Worm (Caenorhabditis elegans): Measurements from ENCODE around the gene M01H9.3.

M01H9.3 gene

ce11 chrIV:4446884-4447283 is 30.0 kb downstream of the M01H9.3 start (continued):
- TF ChIP-seq jun-1 (tag; optimal IDR thresholded peaks at IDR 0.05) (peak; percentile 47), ceh-82 (tag; optimal IDR thresholded peaks at IDR 0.05) (peak in 2 of 3 experiments; percentile 16), vab-15 (tag; optimal IDR thresholded peaks at IDR 0.05) (no peak), nhr-71 (tag; optimal IDR thresholded peaks at IDR 0.05) (peak; percentile 63), lin-35 (GFP tag; optimal IDR thresholded peaks at IDR 0.05) (peak; percentile 46 to 59), ztf-11 (tag; optimal IDR thresholded peaks at IDR 0.05) (peak in 1 of 2 experiments; percentile 23), efl-1 (optimal IDR thresholded peaks at IDR 0.05) (peak; percentile 55 to 60), efl-1 (GFP tag; optimal IDR thresholded peaks at IDR 0.05 in 1 of 2) (peak; percentile 37 to 48), aly-2 (tag; optimal IDR thresholded peaks at IDR 0.05) (peak; percentile 16)

ce11 chrIV:4445711-4446290 is 31.1 kb downstream of the M01H9.3 start, which contains the start of the genes wapl-1 and htz-1:
Gene wapl-1, minus strand, starts transcription at chrIV:4445740.
Gene htz-1, plus strand, starts transcription at chrIV:4446216.
- no peak for TF ChIP-seq nhr-76 (tag; optimal IDR thresholded peaks at IDR 0.05)
- TF ChIP-seq ztf-11 (tag; optimal IDR thresholded peaks at IDR 0.05) = peak in 1 of 2 experiments; percentile 93
- peak; percentile 97 for TF ChIP-seq tbx-2 (tag; optimal IDR thresholded peaks at IDR 0.05)
- TF ChIP-seq hlh-4 (tag; optimal IDR thresholded peaks at IDR 0.05) = no peak
- TF ChIP-seq mep-1 (tag; optimal IDR thresholded peaks at IDR 0.05) = peak; percentile 97
- peak; percentile 97 for TF ChIP-seq nhr-19 (GFP tag; conservative IDR thresholded peaks at IDR 0.05)
- no peak for TF ChIP-seq Y116A8C.19 (tag; optimal IDR thresholded peaks at IDR 0.05; ENCODE audit: borderline replicate concordance)
- TF ChIP-seq aly-2 (tag; optimal IDR thresholded peaks at IDR 0.05) = peak; percentile 34
- peak; percentile 88 for TF ChIP-seq vab-15 (tag; optimal IDR thresholded peaks at IDR 0.05)
- TF ChIP-seq elt-2 (tag; optimal IDR thresholded peaks at IDR 0.05) = peak; percentile 73
- TF ChIP-seq sup-37 (GFP tag; optimal IDR thresholded peaks at IDR 0.05) = peak; percentile 81
- peak; percentile 97 for TF ChIP-seq lin-14 (GFP tag; optimal IDR thresholded peaks at IDR 0.05)
- peak; percentile 84 for TF ChIP-seq lin-39 (tag; optimal IDR thresholded peaks at IDR 0.05)
- TF ChIP-seq pag-3 (tag; optimal IDR thresholded peaks at IDR 0.05; ENCODE audit: borderline replicate concordance, insufficient read depth) = no peak
- peak; percentile 98 for TF ChIP-seq lin-13 (GFP tag; optimal IDR thresholded peaks at IDR 0.05)
- no peak for TF ChIP-seq C34B4.2 (tag; optimal IDR thresholded peaks at IDR 0.05)
- no peak for TF ChIP-seq ceh-63 (GFP tag; optimal IDR thresholded peaks at IDR 0.05)
- peak; percentile 94 for TF ChIP-seq grh-1 (GFP tag; IDR thresholded peaks at IDR 0.05)
- peak; percentile 84 for TF ChIP-seq zip-4 (GFP tag; optimal IDR thresholded peaks at IDR 0.05)
- peak; percentile 98 for TF ChIP-seq nhr-71 (tag; optimal IDR thresholded peaks at IDR 0.05)
- no peak for TF ChIP-seq unc-98 (GFP tag; IDR thresholded peaks at IDR 0.05)
- TF ChIP-seq unc-30 (tag; optimal IDR thresholded peaks at IDR 0.05) = no peak
- no peak for TF ChIP-seq hlh-17 (GFP tag; optimal IDR thresholded peaks at IDR 0.05; ENCODE audit: borderline replicate concordance)
- peak; percentile 86 for TF ChIP-seq nhr-11 (tag; optimal IDR thresholded peaks at IDR 0.05)
- no peak for TF ChIP-seq nhr-84 (tag; optimal IDR thresholded peaks at IDR 0.05)
- TF ChIP-seq unc-62 (GFP tag; optimal IDR thresholded peaks at IDR 0.05) = no peak
- peak; percentile 84 for TF ChIP-seq snpc-4 (tag; optimal IDR thresholded peaks at IDR 0.05)
- peak; percentile 96 for TF ChIP-seq efl-1 (optimal IDR thresholded peaks at IDR 0.05)
- peak; percentile 92 to 99 for TF ChIP-seq efl-1 (GFP tag; optimal IDR thresholded peaks at IDR 0.05 in 1 of 2)
- no peak for TF ChIP-seq fkh-4 (tag; optimal IDR thresholded peaks at IDR 0.05; ENCODE audit: borderline replicate concordance)
- peak; percentile 98 for TF ChIP-seq xbp-1 (tag; optimal IDR thresholded peaks at IDR 0.05)
- peak; percentile 87 for TF ChIP-seq hpl-2 (GFP tag; optimal IDR thresholded peaks at IDR 0.05)
- TF ChIP-seq rnt-1 (tag; optimal IDR thresholded peaks at IDR 0.05) = peak; percentile 96
- peak; percentile 92 for TF ChIP-seq nhr-77 (tag; optimal IDR thresholded peaks at IDR 0.05)
- peak; percentile 96 for TF ChIP-seq nhr-20 (tag; optimal IDR thresholded peaks at IDR 0.05)
- TF ChIP-seq ces-1 (GFP tag; optimal IDR thresholded peaks at IDR 0.05) = no peak
- TF ChIP-seq sptf-1 (tag; optimal IDR thresholded peaks at IDR 0.05) = no peak
- peak; percentile 97 for TF ChIP-seq C16A3.4 (tag; optimal IDR thresholded peaks at IDR 0.05)
- peak; percentile 97 to 98 (median 97) for TF ChIP-seq ceh-82 (tag; optimal IDR thresholded peaks at IDR 0.05)
- peak; percentile 97 for TF ChIP-seq fkh-8 (tag; optimal IDR thresholded peaks at IDR 0.05)
- peak; percentile 97 for TF ChIP-seq swsn-7 (tag; optimal IDR thresholded peaks at IDR 0.05)
- TF ChIP-seq irx-1 (tag; optimal IDR thresholded peaks at IDR 0.05) = peak; percentile 91
- peak; percentile 96 for TF ChIP-seq lin-15B (tag; optimal IDR thresholded peaks at IDR 0.05)
- peak; percentile 97 for TF ChIP-seq isw-1 (GFP tag; IDR thresholded peaks at IDR 0.05)
- TF ChIP-seq elt-3 (tag; optimal IDR thresholded peaks at IDR 0.05) = peak; percentile 43 to 92 (median 80)
- TF ChIP-seq pax-3 (tag; optimal IDR thresholded peaks at IDR 0.05) = peak; percentile 95
